Fruit fly (Drosophila melanogaster) whole organism: Measurements from ENCODE around the gene CG32006.

ENCODE experiments used
- CG8478 ChIP-seq: fragments of >200 bp; optimal IDR thresholded peaks from 2 replicates; lab custom pipeline; 2018; ENCODE audit warnings: inconsistent platforms
- EcR ChIP-seq, 2 experiments: fragments of >200 bp; optimal IDR thresholded peaks; 2 replicates each; lab custom pipeline; 2017; ENCODE audit warnings: missing biosample characterization in 2 of 2, missing genetic modification characterization in 2 of 2, missing genetic modification reagents in 2 of 2

DNA sequence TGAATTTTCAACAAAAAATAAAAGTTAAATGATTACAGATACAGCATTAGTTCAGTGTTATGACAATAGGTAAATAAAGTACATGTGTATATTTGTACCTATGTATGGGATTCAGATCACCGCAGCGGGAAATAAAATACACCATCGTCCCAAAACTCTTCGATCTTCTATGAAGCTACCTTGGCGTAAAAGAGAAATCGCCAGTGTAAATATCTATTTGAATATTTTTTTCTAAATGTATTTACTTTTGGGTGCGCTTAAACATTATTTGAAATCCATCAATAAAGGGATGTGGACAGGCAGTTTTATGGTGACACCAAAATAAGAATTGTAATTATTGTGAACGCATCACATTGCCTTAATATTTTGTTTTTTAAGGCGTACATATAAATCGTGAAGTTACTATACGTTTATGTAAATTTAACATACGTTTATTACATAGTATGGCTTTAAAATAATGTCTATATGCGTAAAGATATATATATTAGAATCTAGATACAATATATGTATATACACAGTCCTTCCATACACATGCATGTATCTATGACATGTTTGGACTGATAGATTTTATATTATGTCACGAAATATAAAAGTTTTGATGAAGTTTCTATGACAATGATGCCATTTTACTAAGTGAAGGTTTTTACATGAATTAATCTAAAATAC lies 18.5 kb upstream of the CG32006 start, which contains the start of gene anne:
- TF ChIP-seq CG8478 (lab: Kevin White, UChicago) (no peak), EcR (GFP tag; optimal IDR thresholded peaks at IDR 0.05; lab: Kevin White, UChicago) (no peak)
